Worm (Caenorhabditis elegans): Measurements from ENCODE around the gene shpk-1.

The shpk-1 gene

DNA sequence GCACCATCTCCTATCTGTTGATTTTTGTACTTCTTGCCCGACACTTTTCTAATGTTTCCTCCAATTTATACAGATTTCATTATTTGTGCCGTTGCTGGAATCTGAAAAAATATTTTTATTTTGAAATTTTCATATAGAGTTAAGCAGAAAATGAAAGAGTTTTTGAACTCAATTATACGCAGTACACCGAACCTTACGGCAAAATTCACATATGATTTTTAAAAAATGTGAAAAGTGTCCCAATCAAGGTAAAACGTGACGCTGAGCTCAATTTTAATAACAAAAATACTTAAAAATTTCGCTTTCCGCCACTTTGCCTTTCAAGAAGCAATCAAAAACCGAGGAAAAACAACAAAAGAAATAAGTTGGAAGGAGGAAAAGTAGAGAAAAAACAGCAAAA is 22.9 kb downstream of the shpk-1 start, which contains the start of gene arrd-17:
Gene arrd-17 (minus strand): TSS at position 101 of the 400 bp plus-strand sequence.
- TF ChIP-seq fkh-8 (tag; optimal IDR thresholded peaks at IDR 0.05) (no peak), swsn-7 (tag; optimal IDR thresholded peaks at IDR 0.05) (no peak), rnt-1 (tag; optimal IDR thresholded peaks at IDR 0.05) (no peak), efl-1 (optimal IDR thresholded peaks at IDR 0.05) (no peak), efl-1 (GFP tag; optimal IDR thresholded peaks at IDR 0.05 in 1 of 2) (no peak), nhr-237 (tag; optimal IDR thresholded peaks at IDR 0.05) (no peak), mef-2 (tag; optimal IDR thresholded peaks at IDR 0.05) (no peak), lin-13 (GFP tag; optimal IDR thresholded peaks at IDR 0.05) (no peak), efl-3 (GFP tag; optimal IDR thresholded peaks at IDR 0.05) (no peak), mep-1 (tag; optimal IDR thresholded peaks at IDR 0.05) (no peak), egl-13 (tag; optimal IDR thresholded peaks at IDR 0.05) (no peak), lin-15B (tag; optimal IDR thresholded peaks at IDR 0.05) (no peak), sox-4 (tag; optimal IDR thresholded peaks at IDR 0.05) (no peak), sup-37 (GFP tag; optimal IDR thresholded peaks at IDR 0.05) (no peak), fos-1 (tag; optimal IDR thresholded peaks at IDR 0.05) (no peak), sptf-1 (tag; optimal IDR thresholded peaks at IDR 0.05) (no peak), fkh-4 (tag; optimal IDR thresholded peaks at IDR 0.05; ENCODE audit: borderline replicate concordance) (no peak), nhr-76 (tag; optimal IDR thresholded peaks at IDR 0.05) (no peak)

DNA sequence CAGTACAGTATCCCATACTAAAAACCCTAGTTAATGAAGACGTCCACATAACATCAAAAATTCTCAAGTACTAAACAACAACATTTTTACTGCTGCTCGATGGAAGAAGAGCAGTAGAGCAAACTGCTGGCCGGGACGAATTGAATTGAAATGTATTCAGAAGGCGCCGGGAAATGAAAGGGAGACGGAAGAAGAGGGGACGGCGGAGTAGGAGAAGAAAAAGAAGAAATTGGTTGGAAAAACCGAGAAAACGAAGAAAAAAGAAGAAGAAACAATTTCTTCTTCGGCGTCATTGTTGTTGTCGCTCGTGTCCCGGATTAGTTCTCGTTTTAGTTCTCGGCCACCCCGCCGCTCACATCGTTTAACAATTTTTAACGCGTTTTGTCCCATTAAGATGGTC is 26.0 kb downstream of the shpk-1 start:
- TF ChIP-seq nhr-47 (tag; optimal IDR thresholded peaks at IDR 0.05) (no peak), lin-14 (GFP tag; optimal IDR thresholded peaks at IDR 0.05) (peak; percentile 50), pax-3 (tag; optimal IDR thresholded peaks at IDR 0.05) (no peak), fkh-10 (GFP tag; optimal IDR thresholded peaks at IDR 0.05) (peak; percentile 30), fkh-4 (tag; optimal IDR thresholded peaks at IDR 0.05; ENCODE audit: borderline replicate concordance) (no peak), alr-1 (tag; optimal IDR thresholded peaks at IDR 0.05; ENCODE audit: borderline replicate concordance) (no peak), efl-1 (optimal IDR thresholded peaks at IDR 0.05) (no peak), efl-1 (GFP tag; optimal IDR thresholded peaks at IDR 0.05 in 1 of 2) (peak in 1 of 2 experiments; percentile 24)

DNA sequence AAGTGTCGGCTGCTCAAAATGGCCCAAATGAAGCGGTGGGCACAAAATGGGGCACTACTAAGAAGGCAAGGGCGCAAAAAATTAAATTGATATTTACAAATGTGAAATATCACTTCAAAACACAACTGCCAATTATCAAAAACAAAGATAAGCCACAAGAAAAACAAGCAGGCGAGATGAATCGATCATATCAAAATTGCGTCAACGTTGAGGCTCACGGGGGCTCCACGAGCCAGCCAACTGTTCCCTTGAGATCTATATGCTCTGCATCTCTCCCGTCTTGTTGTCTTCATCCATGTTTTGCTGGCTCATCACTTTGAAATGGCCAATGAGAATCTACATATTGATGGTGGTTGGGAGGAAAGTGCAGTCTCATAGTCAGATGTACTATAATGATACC is 27.4 kb downstream of the shpk-1 start:
- TF ChIP-seq ceh-63 (GFP tag; optimal IDR thresholded peaks at IDR 0.05) (no peak), ama-1 (optimal IDR thresholded peaks at IDR 0.05) (no peak), C34B4.2 (tag; optimal IDR thresholded peaks at IDR 0.05) (no peak), egl-13 (tag; optimal IDR thresholded peaks at IDR 0.05) (no peak), ceh-82 (tag; optimal IDR thresholded peaks at IDR 0.05) (no peak), sox-4 (tag; optimal IDR thresholded peaks at IDR 0.05) (no peak), zag-1 (tag; optimal IDR thresholded peaks at IDR 0.05) (no peak), ceh-8 (GFP tag; optimal IDR thresholded peaks at IDR 0.05) (no peak), pag-3 (tag; optimal IDR thresholded peaks at IDR 0.05; ENCODE audit: borderline replicate concordance, insufficient read depth) (no peak), fos-1 (tag; optimal IDR thresholded peaks at IDR 0.05) (no peak), lin-14 (GFP tag; optimal IDR thresholded peaks at IDR 0.05) (peak; percentile 27), tlp-1 (tag; optimal IDR thresholded peaks at IDR 0.05) (no peak), hlh-17 (GFP tag; optimal IDR thresholded peaks at IDR 0.05; ENCODE audit: borderline replicate concordance) (no peak), mdl-1 (tag; optimal IDR thresholded peaks at IDR 0.05) (peak in 1 of 2 experiments; percentile 16), unc-130 (tag; optimal IDR thresholded peaks at IDR 0.05) (peak; percentile 36), ces-1 (GFP tag; optimal IDR thresholded peaks at IDR 0.05) (no peak), snpc-4 (tag; optimal IDR thresholded peaks at IDR 0.05) (no peak), elt-3 (tag; optimal IDR thresholded peaks at IDR 0.05) (no peak), ceh-90 (tag; optimal IDR thresholded peaks at IDR 0.05) (no peak), nhr-19 (GFP tag; conservative IDR thresholded peaks at IDR 0.05) (no peak), efl-3 (GFP tag; optimal IDR thresholded peaks at IDR 0.05) (no peak), nhr-20 (tag; optimal IDR thresholded peaks at IDR 0.05) (no peak), rnt-1 (tag; optimal IDR thresholded peaks at IDR 0.05) (peak; percentile 34), nhr-11 (tag; optimal IDR thresholded peaks at IDR 0.05) (no peak), ets-5 (GFP tag; IDR thresholded peaks at IDR 0.05) (no peak), ztf-11 (tag; optimal IDR thresholded peaks at IDR 0.05) (no peak), mep-1 (tag; optimal IDR thresholded peaks at IDR 0.05) (no peak), swsn-7 (tag; optimal IDR thresholded peaks at IDR 0.05) (no peak), irx-1 (tag; optimal IDR thresholded peaks at IDR 0.05) (no peak), nhr-71 (tag; optimal IDR thresholded peaks at IDR 0.05) (peak; percentile 30)
